Worm (Caenorhabditis elegans): ENCODE data around the gene F56D2.5.

ce11 chrIII:5614648-5615047, 33.4 kb upstream of the F56D2.5 start, which contains the start of gene basl-1:
- TF ChIP-seq tlf-1 (GFP tag; optimal IDR thresholded peaks at IDR 0.05) (no peak), snpc-4 (GFP tag; optimal IDR thresholded peaks at IDR 0.05) (no peak), snpc-4 (tag; optimal IDR thresholded peaks at IDR 0.05) (no peak), lin-54 (GFP tag; optimal IDR thresholded peaks at IDR 0.05) (no peak), mel-28 (tag; optimal IDR thresholded peaks at IDR 0.05; ENCODE audit: borderline replicate concordance) (no peak), F52B5.7 (tag; optimal IDR thresholded peaks at IDR 0.05) (no peak), B0336.3 (GFP tag; IDR thresholded peaks at IDR 0.05) (no peak), ceh-91 (GFP tag; IDR thresholded peaks at IDR 0.05) (no peak), nfya-1 (tag; optimal IDR thresholded peaks at IDR 0.05; ENCODE audit: borderline replicate concordance, insufficient read depth) (no peak), cebp-1 (GFP tag; IDR thresholded peaks at IDR 0.05) (no peak), cebp-1 (tag; optimal IDR thresholded peaks at IDR 0.05) (no peak), unc-62 (GFP tag; optimal IDR thresholded peaks at IDR 0.05) (no peak), ceh-79 (tag; optimal IDR thresholded peaks at IDR 0.05) (no peak), pha-4 (tag; optimal IDR thresholded peaks at IDR 0.05) (no peak), dpff-1 (tag; optimal IDR thresholded peaks at IDR 0.05) (no peak)

Data from whole organism, young adult.